Worm (Caenorhabditis elegans) whole organism, L1 larva: ENCODE results near the gene E02H9.1.
A peak's percentile ranks its signal among the peaks of the same experiment; 100 is the strongest.

Experiments
- C16A3.4 ChIP-seq: fragments of 150-350 bp; optimal IDR thresholded peaks from 2 replicates; lab custom pipeline; 2014; ENCODE audit warnings: missing biosample characterization, missing genetic modification characterization
- C34B4.2 ChIP-seq: sonication (generic microtip); optimal IDR thresholded peaks from 2 replicates; lab custom pipeline; 2017; ENCODE audit warnings: mild to moderate bottlenecking, missing genetic modification characterization, missing compliant biosample characterization
- F16B12.6 ChIP-seq: fragments of 150-350 bp; optimal IDR thresholded peaks from 2 replicates; lab custom pipeline; 2014; ENCODE audit warnings: missing biosample characterization, missing genetic modification characterization
- aha-1 ChIP-seq: fragments of 150-350 bp; optimal IDR thresholded peaks from 2 replicates; lab custom pipeline; 2014; ENCODE audit warnings: missing biosample characterization, missing genetic modification characterization
- alr-1 ChIP-seq: fragments of 200-800 bp; sonication (Bioruptor generic); optimal IDR thresholded peaks from 2 replicates; lab custom pipeline; 2018; ENCODE audit warnings: borderline replicate concordance, mild to moderate bottlenecking, missing genetic modification characterization, missing compliant biosample characterization
- aly-2 ChIP-seq: fragments of 150-350 bp; optimal IDR thresholded peaks from 2 replicates; lab custom pipeline; 2014; ENCODE audit warnings: missing biosample characterization, missing genetic modification characterization
- ceh-8 ChIP-seq: fragments of 200-800 bp; sonication (Bioruptor generic); optimal IDR thresholded peaks from 2 replicates; lab custom pipeline; 2018; ENCODE audit warnings: mild to moderate bottlenecking, missing genetic modification characterization, moderate library complexity, missing compliant biosample characterization
- ceh-82 ChIP-seq, 3 experiments: fragments of 150-350 bp in 1 of 3; sonication (generic microtip) in 2 of 3; optimal IDR thresholded peaks; 2 replicates each; lab custom pipeline; 2014 to 2017; ENCODE audit warnings: missing biosample characterization in 3 of 3, missing genetic modification characterization in 3 of 3
- ces-1 ChIP-seq: fragments of 150-350 bp; optimal IDR thresholded peaks from 2 replicates; lab custom pipeline; 2014; ENCODE audit warnings: missing biosample characterization, missing genetic modification reagents, missing genetic modification characterization
- dpl-1 ChIP-seq, 3 experiments: fragments of 150-350 bp in 2 of 3; sonication (generic microtip) in 1 of 3; optimal IDR thresholded peaks; 2 replicates each; lab custom pipeline; 2014 to 2017; ENCODE audit warnings: missing biosample characterization in 3 of 3, missing genetic modification characterization in 3 of 3, missing genetic modification reagents in 3 of 3
- dsc-1 ChIP-seq: sonication (generic microtip); optimal IDR thresholded peaks from 2 replicates; lab custom pipeline; 2016; ENCODE audit warnings: mild to moderate bottlenecking, missing genetic modification characterization, missing compliant biosample characterization
- efl-1 ChIP-seq, 4 experiments: fragments of 150-350 bp; optimal IDR thresholded peaks in 3 of 4; peaks in 1 of 4; 1 replicate in 1 of 4; 2 replicates in 3 of 4; lab custom pipeline; 2014; ENCODE audit warnings: missing biosample characterization in 2 of 4, missing genetic modification characterization in 2 of 4, missing genetic modification reagents in 2 of 4
- elt-2 ChIP-seq: sonication (generic microtip); optimal IDR thresholded peaks from 2 replicates; lab custom pipeline; 2016; ENCODE audit warnings: missing genetic modification characterization, mild to moderate bottlenecking, inconsistent platforms, missing compliant biosample characterization, missing genetic modification reagents
- ets-5 ChIP-seq: fragments of 200-800 bp; sonication (Bioruptor generic); IDR thresholded peaks from 2 replicates; pipeline ENCODE4 v1.3.6; 2022; ENCODE audit warnings: missing genetic modification characterization, missing compliant biosample characterization
- fkh-4 ChIP-seq: sonication (generic microtip); optimal IDR thresholded peaks from 2 replicates; lab custom pipeline; 2016; ENCODE audit warnings: missing compliant biosample characterization, missing genetic modification characterization, borderline replicate concordance
- fkh-8 ChIP-seq: sonication (generic microtip); optimal IDR thresholded peaks from 2 replicates; lab custom pipeline; 2016; ENCODE audit warnings: mild to moderate bottlenecking, missing genetic modification characterization, missing compliant biosample characterization
- hlh-4 ChIP-seq: sonication (generic microtip); optimal IDR thresholded peaks from 2 replicates; lab custom pipeline; 2016; ENCODE audit warnings: mild to moderate bottlenecking, missing genetic modification characterization, missing compliant biosample characterization
- hpl-2 ChIP-seq: fragments of 150-350 bp; optimal IDR thresholded peaks from 2 replicates; lab custom pipeline; 2014; ENCODE audit warnings: missing biosample characterization, missing genetic modification reagents, missing genetic modification characterization
- irx-1 ChIP-seq: sonication (generic microtip); optimal IDR thresholded peaks from 2 replicates; lab custom pipeline; 2016; ENCODE audit warnings: missing genetic modification characterization, missing compliant biosample characterization
- jun-1 ChIP-seq: fragments of 150-350 bp; optimal IDR thresholded peaks from 2 replicates; lab custom pipeline; 2014; ENCODE audit warnings: missing biosample characterization, missing genetic modification reagents, missing genetic modification characterization
- lin-13 ChIP-seq: fragments of 150-350 bp; optimal IDR thresholded peaks from 2 replicates; lab custom pipeline; 2014; ENCODE audit warnings: missing biosample characterization, missing genetic modification reagents, missing genetic modification characterization
- lin-35 ChIP-seq, 2 experiments: fragments of 150-350 bp; optimal IDR thresholded peaks; 2 replicates each; lab custom pipeline; 2014; ENCODE audit warnings: missing biosample characterization in 2 of 2, missing genetic modification characterization in 2 of 2, missing genetic modification reagents in 2 of 2
- lir-3 ChIP-seq: sonication (generic microtip); optimal IDR thresholded peaks from 2 replicates; lab custom pipeline; 2016; ENCODE audit warnings: mild to moderate bottlenecking, missing genetic modification characterization, moderate library complexity, missing compliant biosample characterization; ENCODE audit not compliant: poor library complexity
- lsy-2 ChIP-seq, 2 experiments: fragments of 150-350 bp; optimal IDR thresholded peaks; 2 replicates each; lab custom pipeline; 2014; ENCODE audit warnings: missing biosample characterization in 2 of 2, missing genetic modification characterization in 2 of 2
- nhr-20 ChIP-seq: sonication (generic microtip); optimal IDR thresholded peaks from 2 replicates; lab custom pipeline; 2016; ENCODE audit warnings: mild to moderate bottlenecking, missing genetic modification characterization, missing compliant biosample characterization
- nhr-28 ChIP-seq: fragments of 150-350 bp; optimal IDR thresholded peaks from 2 replicates; lab custom pipeline; 2014; ENCODE audit warnings: missing biosample characterization, missing genetic modification characterization
- nhr-47 ChIP-seq: sonication (generic microtip); optimal IDR thresholded peaks from 2 replicates; lab custom pipeline; 2016; ENCODE audit warnings: mild to moderate bottlenecking, missing genetic modification characterization, moderate library complexity, missing compliant biosample characterization
- nhr-71 ChIP-seq: sonication (generic microtip); optimal IDR thresholded peaks from 2 replicates; lab custom pipeline; 2016; ENCODE audit warnings: mild to moderate bottlenecking, missing genetic modification characterization, moderate library complexity, missing compliant biosample characterization
- nhr-76 ChIP-seq: sonication (generic microtip); optimal IDR thresholded peaks from 2 replicates; lab custom pipeline; 2017; ENCODE audit warnings: missing biosample characterization, missing genetic modification characterization
- nhr-84 ChIP-seq: sonication (generic microtip); optimal IDR thresholded peaks from 2 replicates; lab custom pipeline; 2017; ENCODE audit warnings: missing biosample characterization, missing genetic modification characterization
- nhr-85 ChIP-seq: sonication (generic microtip); peaks from one replicate; lab custom pipeline; 2016; ENCODE audit warnings: missing genetic modification characterization, inconsistent platforms, missing compliant biosample characterization
- pag-3 ChIP-seq: sonication (generic microtip); optimal IDR thresholded peaks from 2 replicates; lab custom pipeline; 2017; ENCODE audit warnings: missing genetic modification characterization, mild to moderate bottlenecking, missing compliant biosample characterization, antibody characterized with exemption, borderline replicate concordance; ENCODE audit not compliant: insufficient read depth
- pax-3 ChIP-seq: fragments of 200-800 bp; sonication (Bioruptor generic); optimal IDR thresholded peaks from 2 replicates; lab custom pipeline; 2018; ENCODE audit warnings: mild to moderate bottlenecking, missing genetic modification characterization, moderate library complexity, missing compliant biosample characterization
- rnt-1 ChIP-seq: sonication (generic microtip); optimal IDR thresholded peaks from 2 replicates; lab custom pipeline; 2016; ENCODE audit warnings: mild to moderate bottlenecking, missing genetic modification characterization, moderate library complexity, missing compliant biosample characterization
- sox-4 ChIP-seq: sonication (generic microtip); optimal IDR thresholded peaks from 2 replicates; lab custom pipeline; 2016; ENCODE audit warnings: missing genetic modification characterization, missing compliant biosample characterization
- swsn-7 ChIP-seq: sonication (generic microtip); optimal IDR thresholded peaks from 2 replicates; lab custom pipeline; 2016; ENCODE audit warnings: missing genetic modification characterization, missing compliant biosample characterization
- unc-130 ChIP-seq: fragments of 150-350 bp; optimal IDR thresholded peaks from 2 replicates; lab custom pipeline; 2017; ENCODE audit warnings: missing biosample characterization, missing genetic modification characterization, inconsistent platforms
- unc-62 ChIP-seq: fragments of 150-350 bp; optimal IDR thresholded peaks from 2 replicates; lab custom pipeline; 2014; ENCODE audit warnings: missing biosample characterization, missing genetic modification reagents, missing genetic modification characterization
- vab-15 ChIP-seq: sonication (generic microtip); optimal IDR thresholded peaks from 2 replicates; lab custom pipeline; 2017; ENCODE audit warnings: missing genotype, mild to moderate bottlenecking, missing genetic modification characterization, missing compliant biosample characterization
- xbp-1 ChIP-seq: sonication (generic microtip); optimal IDR thresholded peaks from 2 replicates; lab custom pipeline; 2016; ENCODE audit warnings: missing genetic modification characterization, missing compliant biosample characterization
- ztf-11 ChIP-seq, 2 experiments: sonication (generic microtip); optimal IDR thresholded peaks; 2 replicates each; lab custom pipeline; 2016 to 2017; ENCODE audit warnings: missing genetic modification characterization in 2 of 2, missing biosample characterization in 1 of 2, missing compliant biosample characterization in 1 of 2
- ztf-4 ChIP-seq: fragments of 150-350 bp; optimal IDR thresholded peaks from 2 replicates; lab custom pipeline; 2014; ENCODE audit warnings: missing biosample characterization, missing genetic modification characterization

E02H9.1 gene

ce11 chrIII:2424783-2425329 lies 43.4 kb upstream of the E02H9.1 start:
- TF ChIP-seq ceh-8 (GFP tag; lab: Kevin White, UChicago) (peak; percentile 54), lin-35 (GFP tag; optimal IDR thresholded peaks at IDR 0.05; lab: Kevin White, UChicago) (no peak)

ce11 chrIII:2426122-2426521 lies 42.2 kb upstream of the E02H9.1 start, which contains the start of gene W04B5.8:
Gene W04B5.8 (plus strand): TSS chrIII:2426316.
- peak; percentile 9 for TF ChIP-seq F16B12.6 (tag; lab: Kevin White, UChicago)
- no peak for TF ChIP-seq unc-130 (tag; lab: Kevin White, UChicago)
- peak; percentile 5 for TF ChIP-seq swsn-7 (tag; lab: Kevin White, UChicago)
- no peak for TF ChIP-seq nhr-28 (tag; lab: Kevin White, UChicago)
- TF ChIP-seq lin-13 (GFP tag; lab: Kevin White, UChicago), result no peak
- no peak for TF ChIP-seq hpl-2
- TF ChIP-seq jun-1 (tag; lab: Kevin White, UChicago), result no peak
- no peak for TF ChIP-seq ets-5 (GFP tag; lab: Robert Waterston, UW)
- TF ChIP-seq vab-15 (tag; lab: Kevin White, UChicago), result no peak
- no peak for TF ChIP-seq ces-1 (GFP tag; lab: Kevin White, UChicago)
- no peak for TF ChIP-seq alr-1 (tag; lab: Kevin White, UChicago)
- peak; percentile 22 for TF ChIP-seq rnt-1 (tag; lab: Kevin White, UChicago)
- TF ChIP-seq nhr-84 (tag; lab: Kevin White, UChicago), result no peak
- no peak for TF ChIP-seq lir-3 (tag; lab: Kevin White, UChicago)
- TF ChIP-seq nhr-71 (tag; lab: Kevin White, UChicago), result peak; percentile 12
- no peak for TF ChIP-seq hlh-4 (tag; lab: Kevin White, UChicago)
- no peak for TF ChIP-seq aly-2 (tag; lab: Kevin White, UChicago)
- TF ChIP-seq ztf-4 (tag; lab: Kevin White, UChicago), result no peak
- TF ChIP-seq dsc-1 (tag; lab: Kevin White, UChicago), result peak; percentile 20
- TF ChIP-seq ceh-82 (tag; optimal IDR thresholded peaks at IDR 0.05; lab: Kevin White, UChicago), result peak in 1 of 3 experiments; percentile 28
- TF ChIP-seq fkh-4 (tag; lab: Kevin White, UChicago), result no peak
- TF ChIP-seq lin-35 (GFP tag; optimal IDR thresholded peaks at IDR 0.05; lab: Kevin White, UChicago), result peak in 1 of 2 experiments; percentile 16
- TF ChIP-seq lsy-2 (tag; optimal IDR thresholded peaks at IDR 0.05; lab: Kevin White, UChicago), result peak in 1 of 2 experiments; percentile 35
- no peak for TF ChIP-seq sox-4
- TF ChIP-seq pax-3 (tag; lab: Kevin White, UChicago), result no peak
- TF ChIP-seq nhr-47, result no peak
- peak in 1 of 3 experiments; percentile 29 for TF ChIP-seq dpl-1 (GFP tag; optimal IDR thresholded peaks at IDR 0.05; lab: Kevin White, UChicago)
- no peak for TF ChIP-seq ztf-11 (tag; optimal IDR thresholded peaks at IDR 0.05; lab: Kevin White, UChicago)
- no peak for TF ChIP-seq nhr-85 (tag; lab: Kevin White, UChicago)
- TF ChIP-seq nhr-76, result no peak
- TF ChIP-seq fkh-8 (tag; lab: Kevin White, UChicago), result peak; percentile 5
- TF ChIP-seq efl-1 (optimal IDR thresholded peaks at IDR 0.05; lab: Kevin White, UChicago), result peak; percentile 55 to 58
- peak in 1 of 2 experiments; percentile 83 for TF ChIP-seq efl-1 (GFP tag; optimal IDR thresholded peaks at IDR 0.05 in 1 of 2; lab: Kevin White, UChicago)
- TF ChIP-seq xbp-1 (tag; lab: Kevin White, UChicago), result no peak
- no peak for TF ChIP-seq pag-3 (tag; lab: Kevin White, UChicago)
- no peak for TF ChIP-seq nhr-20 (tag; lab: Kevin White, UChicago)
- TF ChIP-seq C16A3.4 (tag; lab: Kevin White, UChicago), result no peak
- no peak for TF ChIP-seq irx-1 (tag; lab: Kevin White, UChicago)
- no peak for TF ChIP-seq unc-62 (GFP tag; lab: Kevin White, UChicago)
- TF ChIP-seq aha-1 (tag; lab: Kevin White, UChicago), result no peak
- TF ChIP-seq C34B4.2, result no peak
- no peak for TF ChIP-seq elt-2 (tag; lab: Kevin White, UChicago)
- TF ChIP-seq, all 84 proteins: peak for 11
